Worm (Caenorhabditis elegans) whole organism, L1 larva: ENCODE data around the gene dpy-27.

ENCODE experiments used
- nhr-237 ChIP-seq: fragments of 150-350 bp; optimal IDR thresholded peaks from 2 replicates; lab custom pipeline; 2014; ENCODE audit warnings: missing biosample characterization, missing genetic modification characterization
- nhr-76 ChIP-seq: sonication (generic microtip); optimal IDR thresholded peaks from 2 replicates; lab custom pipeline; 2017; ENCODE audit warnings: missing biosample characterization, missing genetic modification characterization
- tbx-2 ChIP-seq: sonication (generic microtip); optimal IDR thresholded peaks from 2 replicates; lab custom pipeline; 2016; ENCODE audit warnings: missing genetic modification characterization, missing compliant biosample characterization
- tlp-1 ChIP-seq: fragments of 150-350 bp; optimal IDR thresholded peaks from 2 replicates; lab custom pipeline; 2014; ENCODE audit warnings: missing biosample characterization, missing genetic modification characterization

- no peak for TF ChIP-seq nhr-76
- no peak for TF ChIP-seq nhr-237 (tag; lab: Kevin White, UChicago)
- TF ChIP-seq tbx-2: no peak
- no peak for TF ChIP-seq tlp-1
These were observed 28.6 kb downstream of the dpy-27 start for ce11 chrIII:3790855-3791254.
